Fruit fly (Drosophila melanogaster) whole organism, pupa: ENCODE measurements around the gene CG3104.

ENCODE experiments used
- CG10348 ChIP-seq: fragments of 200-800 bp; sonication (Bioruptor generic); IDR thresholded peaks from 2 replicates; pipeline ENCODE4 v1.3.6; 2022; ENCODE audit warnings: missing biosample characterization, missing genetic modification characterization
- CG12605 ChIP-seq: fragments of 200-800 bp; sonication (Bioruptor generic); IDR thresholded peaks from 2 replicates; pipeline ENCODE4 v1.3.6; 2022; ENCODE audit warnings: missing biosample characterization, missing genetic modification characterization
- CG13204 ChIP-seq: fragments of 200-800 bp; sonication (Bioruptor generic); optimal IDR thresholded peaks from 2 replicates; lab custom pipeline; 2018; ENCODE audit warnings: missing biosample characterization, mild to moderate bottlenecking, missing genetic modification characterization, moderate library complexity
- CG14655 ChIP-seq: fragments of 200-800 bp; sonication (Bioruptor generic); optimal IDR thresholded peaks from 3 replicates; lab custom pipeline; 2017; ENCODE audit warnings: mild to moderate bottlenecking, missing biosample characterization, missing genetic modification reagents, missing genetic modification characterization
- CG15710 ChIP-seq: fragments of 200-800 bp; sonication (Bioruptor generic); optimal IDR thresholded peaks from 2 replicates; lab custom pipeline; 2018; ENCODE audit warnings: missing biosample characterization, mild to moderate bottlenecking, missing genetic modification characterization, moderate library complexity
- CG17806 ChIP-seq: fragments of 200-800 bp; sonication (Bioruptor generic); optimal IDR thresholded peaks from 2 replicates; lab custom pipeline; 2018; ENCODE audit warnings: missing biosample characterization, mild to moderate bottlenecking, missing genetic modification characterization, moderate library complexity
- CG32121 ChIP-seq: fragments of 200-800 bp; sonication (Bioruptor generic); IDR thresholded peaks from 2 replicates; pipeline ENCODE4 v1.3.6; 2022; ENCODE audit warnings: missing biosample characterization, missing genetic modification characterization
- CG34367 ChIP-seq: fragments of 200-800 bp; sonication (Bioruptor generic); optimal IDR thresholded peaks from 2 replicates; lab custom pipeline; 2018; ENCODE audit warnings: missing biosample characterization, mild to moderate bottlenecking, missing genetic modification characterization
- CG4496 ChIP-seq: fragments of 200-800 bp; sonication (Bioruptor generic); IDR thresholded peaks from 3 replicates; pipeline ENCODE4 v1.3.6; 2022; ENCODE audit warnings: missing biosample characterization, missing genetic modification characterization
- CG8159 ChIP-seq: fragments of 200-800 bp; sonication (Bioruptor generic); optimal IDR thresholded peaks from 3 replicates; lab custom pipeline; 2018; ENCODE audit warnings: missing biosample characterization, mild to moderate bottlenecking, missing genetic modification characterization, moderate library complexity
- CG8301 ChIP-seq: fragments of 200-800 bp; sonication (Bioruptor generic); optimal IDR thresholded peaks from 2 replicates; lab custom pipeline; 2018; ENCODE audit warnings: missing biosample characterization, mild to moderate bottlenecking, missing genetic modification characterization
- CG9948 ChIP-seq: fragments of 200-800 bp; sonication (Bioruptor generic); optimal IDR thresholded peaks from 2 replicates; lab custom pipeline; 2018; ENCODE audit warnings: missing biosample characterization, mild to moderate bottlenecking, missing genetic modification characterization, moderate library complexity
- D1 ChIP-seq: fragments of 200-800 bp; sonication (Bioruptor generic); optimal IDR thresholded peaks from 2 replicates; lab custom pipeline; 2018; ENCODE audit warnings: missing biosample characterization, mild to moderate bottlenecking, missing genetic modification characterization, moderate library complexity
- EcR ChIP-seq: fragments of 200-800 bp; sonication (Bioruptor generic); optimal IDR thresholded peaks from 3 replicates; lab custom pipeline; 2019; ENCODE audit warnings: missing biosample characterization, missing genetic modification characterization, mild to moderate bottlenecking, moderate library complexity, missing genetic modification reagents
- Ets98B ChIP-seq: fragments of 200-800 bp; sonication (Bioruptor generic); IDR thresholded peaks from 2 replicates; pipeline ENCODE4 v1.3.6; 2022; ENCODE audit warnings: missing biosample characterization, missing genetic modification characterization
- Pif1A ChIP-seq: fragments of 200-800 bp; sonication (Bioruptor generic); optimal IDR thresholded peaks from 3 replicates; lab custom pipeline; 2016; ENCODE audit warnings: missing biosample characterization, missing genetic modification characterization
- Pif1B ChIP-seq: fragments of 200-800 bp; sonication (Bioruptor generic); optimal IDR thresholded peaks from 3 replicates; lab custom pipeline; 2016; ENCODE audit warnings: missing biosample characterization, missing genetic modification characterization
- Snoo ChIP-seq: fragments of 200-800 bp; sonication (Bioruptor generic); optimal IDR thresholded peaks from 3 replicates; lab custom pipeline; 2017; ENCODE audit warnings: missing biosample characterization, mild to moderate bottlenecking, missing genetic modification characterization, inconsistent platforms
- fd96Ca ChIP-seq: fragments of 200-800 bp; sonication (Bioruptor generic); IDR thresholded peaks from 3 replicates; pipeline ENCODE4 v1.3.6; 2022; ENCODE audit warnings: missing biosample characterization, missing genetic modification characterization
- gl ChIP-seq: fragments of 200-800 bp; sonication (Bioruptor generic); optimal IDR thresholded peaks from 2 replicates; lab custom pipeline; 2018; ENCODE audit warnings: missing biosample characterization, mild to moderate bottlenecking, missing genetic modification characterization
- rn ChIP-seq: fragments of 200-800 bp; sonication (Bioruptor generic); IDR thresholded peaks from 2 replicates; pipeline ENCODE4 v1.3.6; 2022; ENCODE audit warnings: missing biosample characterization, missing genetic modification characterization

CG3104 gene

DNA sequence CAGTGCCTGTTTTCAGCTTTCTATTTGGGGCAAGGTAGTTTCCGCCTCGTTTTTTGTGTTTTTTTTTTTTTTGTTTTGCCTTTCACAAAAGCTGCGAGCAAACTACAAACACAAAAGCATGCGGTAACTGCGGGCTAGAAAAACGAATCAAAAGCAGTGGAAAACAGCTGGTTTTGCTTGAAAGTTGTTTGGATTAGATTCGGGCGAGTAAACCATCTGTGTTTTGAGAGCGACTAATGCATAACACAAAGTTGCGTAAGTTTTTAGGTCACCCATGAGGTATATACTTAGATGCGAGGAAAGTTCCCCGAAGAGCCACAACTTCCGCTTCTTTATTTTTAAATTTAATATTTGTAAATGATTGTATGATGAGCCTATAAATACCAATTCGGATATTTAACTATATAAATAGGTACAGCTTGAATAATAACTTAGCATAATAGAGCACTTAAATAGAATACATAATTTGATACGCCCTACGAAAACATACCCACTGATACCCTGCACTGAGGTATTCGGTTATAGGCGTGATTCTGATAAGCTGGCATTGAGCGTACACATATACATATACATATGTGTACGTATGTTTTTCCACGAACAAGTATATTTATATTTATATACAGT is 16.8 kb upstream of the CG3104 start:
- TF ChIP-seq Ets98B (GFP tag; lab: Robert Waterston, UW): peak; percentile 32; the same call in 1 of the 2 replicates
- no peak for TF ChIP-seq CG12605 (GFP tag; lab: Robert Waterston, UW)

DNA sequence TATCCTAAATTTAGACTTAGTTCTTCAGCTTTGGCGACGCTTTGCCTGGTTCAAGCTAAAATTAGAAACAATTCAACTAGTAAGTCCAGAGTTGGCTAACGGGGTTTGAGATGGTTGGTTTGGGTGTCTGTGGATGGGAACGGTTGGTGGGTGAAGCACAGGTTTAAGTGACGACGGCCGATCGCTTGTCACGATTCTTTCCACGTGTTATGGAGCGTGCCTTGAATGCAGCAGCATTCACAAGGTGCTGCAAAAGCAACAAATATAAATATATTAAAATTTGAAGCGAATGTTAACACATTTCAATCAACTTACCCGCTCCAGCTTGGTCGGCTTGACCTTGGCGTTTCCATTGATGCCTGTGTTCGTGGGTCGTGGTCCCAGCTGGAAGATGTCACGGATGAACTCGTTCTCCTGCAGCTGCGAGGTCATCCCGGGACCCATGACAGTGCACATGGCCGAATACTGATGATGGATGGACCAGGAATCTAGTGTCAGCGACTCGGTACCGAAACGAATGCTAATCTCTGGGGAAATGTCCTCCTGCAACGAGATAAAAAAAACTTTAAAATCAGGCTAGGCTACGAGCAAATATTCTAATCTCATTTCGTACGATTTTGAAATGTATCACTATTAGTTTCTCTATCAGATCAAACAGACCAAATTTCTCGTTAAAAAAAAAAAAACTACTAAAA is 13.6 kb upstream of the CG3104 start, which contains the start of gene CG8813:
Gene CG8813 (plus strand): TSS at position 645 of the 695 bp plus-strand sequence.
- TF ChIP-seq rn (GFP tag; lab: Robert Waterston, UW) (no peak), CG14655 (no peak), Ets98B (GFP tag; lab: Robert Waterston, UW) (no peak), CG34367 (no peak), CG8159 (tag; lab: Kevin White, UChicago) (no peak), CG12605 (GFP tag; lab: Robert Waterston, UW) (no peak)

DNA sequence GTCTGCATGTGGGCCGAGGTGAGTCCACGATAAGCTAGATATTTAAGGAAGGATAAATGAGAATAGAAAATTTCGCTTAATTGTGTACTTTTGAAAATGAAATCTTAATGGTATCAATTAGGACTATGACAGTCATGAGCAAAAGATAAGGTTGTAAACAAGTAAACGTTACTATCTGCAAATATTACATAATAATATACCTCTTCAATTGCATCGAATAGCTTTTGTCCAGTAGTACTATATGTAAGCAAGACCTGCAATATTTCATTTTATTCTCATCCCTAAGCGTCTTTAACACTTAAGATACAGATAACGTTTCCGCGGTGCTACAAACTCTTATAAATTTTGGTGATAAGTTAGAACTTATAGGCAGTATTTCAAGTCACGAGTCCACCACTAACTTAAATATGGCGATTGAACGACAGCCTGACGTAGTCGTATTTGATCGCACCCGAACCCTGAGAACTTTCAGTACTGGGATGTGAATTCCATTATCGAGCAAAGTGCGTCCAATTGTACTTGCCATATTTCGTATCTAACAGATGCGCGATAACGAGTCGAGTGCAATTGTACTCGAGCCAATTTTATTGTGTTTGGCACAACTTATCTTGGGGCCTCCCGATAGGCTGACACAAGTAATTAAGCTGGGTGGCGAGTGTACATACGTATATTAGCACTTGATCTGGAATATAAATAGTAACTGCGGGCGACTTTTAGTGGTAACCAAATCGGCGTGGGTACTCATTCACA is 10.2 kb upstream of the CG3104 start:
- TF ChIP-seq gl (tag; lab: Kevin White, UChicago) (no peak), fd96Ca (GFP tag; lab: Robert Waterston, UW) (no peak), Pif1B (GFP tag; lab: Kevin White, UChicago) (no peak), CG9948 (tag; lab: Kevin White, UChicago) (no peak), CG17806 (tag; lab: Kevin White, UChicago) (no peak), CG14655 (no peak), CG12605 (GFP tag; lab: Robert Waterston, UW) (no peak), Snoo (tag; lab: Kevin White, UChicago) (no peak), D1 (no peak), rn (GFP tag; lab: Robert Waterston, UW) (no peak), EcR (GFP tag; lab: Kevin White, UChicago) (no peak), Ets98B (GFP tag; lab: Robert Waterston, UW) (no peak)

DNA sequence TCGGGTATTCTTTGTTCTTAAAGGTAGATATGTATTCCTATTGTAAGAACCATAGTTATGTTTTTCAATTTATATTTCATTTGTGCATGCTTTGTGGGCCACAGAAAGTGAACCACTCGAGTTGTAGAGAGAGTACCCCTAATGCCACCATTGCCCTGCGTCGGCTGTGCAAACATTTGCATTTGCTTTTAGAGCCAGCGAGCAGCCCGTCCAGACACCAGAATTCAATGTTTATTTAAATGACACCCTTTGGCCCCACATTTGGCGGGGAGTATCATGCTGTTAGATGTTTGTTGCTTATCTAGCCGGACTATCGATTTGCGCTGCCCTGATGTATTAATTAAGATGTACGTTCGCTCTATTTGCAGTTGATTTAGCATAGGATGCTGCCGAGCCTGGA is 9.0 kb upstream of the CG3104 start:
- no peak for TF ChIP-seq Pif1B (GFP tag; lab: Kevin White, UChicago)
- TF ChIP-seq CG4496 (GFP tag; lab: Robert Waterston, UW): no peak
- no peak for TF ChIP-seq Ets98B (GFP tag; lab: Robert Waterston, UW)
- TF ChIP-seq CG10348: no peak
- TF ChIP-seq CG8159 (tag; lab: Kevin White, UChicago): no peak
- no peak for TF ChIP-seq CG8301 (tag; lab: Kevin White, UChicago)
- TF ChIP-seq CG14655: no peak
- TF ChIP-seq CG34367: no peak
- no peak for TF ChIP-seq Pif1A (GFP tag; lab: Kevin White, UChicago)
- TF ChIP-seq CG17806 (tag; lab: Kevin White, UChicago): no peak
- TF ChIP-seq, all 21 proteins: peak for 0

DNA sequence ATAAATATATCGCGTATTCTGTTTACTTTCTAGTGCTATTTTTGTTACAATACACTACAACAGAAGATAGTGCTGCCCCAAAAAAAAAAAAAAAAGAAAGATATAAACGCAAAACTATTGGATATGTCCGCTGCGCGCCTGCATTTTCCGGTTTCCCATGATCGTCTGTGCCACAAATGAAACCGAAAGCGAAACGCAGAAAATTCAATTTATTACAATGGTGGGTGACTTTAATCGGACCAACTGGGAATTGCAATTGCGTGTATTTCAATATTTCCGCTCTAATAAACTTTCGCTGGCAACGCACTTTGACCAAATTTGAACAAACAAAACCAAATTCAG is 7.0 kb upstream of the CG3104 start:
- TF ChIP-seq fd96Ca (GFP tag; lab: Robert Waterston, UW) (no peak), CG10348 (no peak), CG12605 (GFP tag; lab: Robert Waterston, UW) (no peak), rn (GFP tag; lab: Robert Waterston, UW) (no peak), gl (tag; lab: Kevin White, UChicago) (no peak), D1 (no peak), CG4496 (GFP tag; lab: Robert Waterston, UW) (no peak), CG15710 (no peak), CG32121 (GFP tag; lab: Robert Waterston, UW) (no peak), Pif1A (GFP tag; lab: Kevin White, UChicago) (no peak), CG9948 (tag; lab: Kevin White, UChicago) (no peak), CG34367 (no peak), EcR (GFP tag; lab: Kevin White, UChicago) (no peak), CG13204 (no peak), Pif1B (GFP tag; lab: Kevin White, UChicago) (no peak)
- TF ChIP-seq, all 21 proteins: peak for 0

DNA sequence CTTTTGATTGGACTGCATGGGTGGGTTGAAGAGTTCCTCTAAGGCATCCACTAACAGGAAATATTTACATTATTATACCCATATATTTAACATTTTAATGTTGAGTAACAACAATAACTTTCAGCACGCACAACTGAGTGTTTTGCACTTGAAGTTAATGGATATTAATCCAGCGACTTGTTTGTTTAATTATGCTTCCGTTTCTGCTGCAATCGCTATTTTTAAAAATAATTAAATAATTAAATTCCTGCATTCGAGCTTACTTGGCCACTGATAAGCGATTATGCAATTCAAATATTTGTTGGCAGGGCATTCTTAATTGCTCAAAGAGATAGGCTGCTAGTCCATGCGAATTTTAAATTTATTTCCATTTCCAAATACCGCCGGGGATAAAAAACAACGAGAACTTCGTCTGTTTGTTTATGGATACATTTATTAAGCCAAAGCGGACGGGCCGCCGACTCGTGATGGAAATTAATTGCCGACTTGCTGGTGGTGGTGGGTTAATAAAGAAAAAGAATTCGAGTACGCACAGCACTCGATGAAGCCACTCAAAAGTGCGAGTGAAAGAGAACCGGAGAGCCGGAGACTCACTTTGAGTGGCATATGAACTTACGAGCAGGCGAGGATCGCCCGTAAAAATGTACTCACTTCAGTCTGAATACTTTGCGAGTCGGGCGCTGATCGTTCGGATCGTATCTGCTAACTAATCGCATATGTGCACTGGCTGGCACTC is 6.5 kb upstream of the CG3104 start:
- TF ChIP-seq CG9948 (tag; lab: Kevin White, UChicago) (peak; percentile 19), CG15710 (no peak), CG13204 (no peak), Pif1B (GFP tag; lab: Kevin White, UChicago) (peak; percentile 48), CG4496 (GFP tag; lab: Robert Waterston, UW) (peak; percentile 68), CG8159 (tag; lab: Kevin White, UChicago) (peak; percentile 21), D1 (no peak), fd96Ca (GFP tag; lab: Robert Waterston, UW) (peak; percentile 75), CG12605 (GFP tag; lab: Robert Waterston, UW) (no peak; the same call in 1 of the 2 replicates), CG34367 (no peak), CG10348 (no peak), CG14655 (peak; percentile 46), gl (tag; lab: Kevin White, UChicago) (peak; percentile 41), EcR (GFP tag; lab: Kevin White, UChicago) (peak; percentile 20), CG32121 (GFP tag; lab: Robert Waterston, UW) (peak; percentile 58), Snoo (tag; lab: Kevin White, UChicago) (no peak), Pif1A (GFP tag; lab: Kevin White, UChicago) (peak; percentile 45), CG8301 (tag; lab: Kevin White, UChicago) (peak; percentile 44), Ets98B (GFP tag; lab: Robert Waterston, UW) (peak; percentile 58), CG17806 (tag; lab: Kevin White, UChicago) (peak; percentile 7), rn (GFP tag; lab: Robert Waterston, UW) (no peak)
